Fruit fly (Drosophila melanogaster): ENCODE results near the gene Obp83g.

Obp83g gene

dm6 chr3R:6112252-6112995, at the start of gene Obp83g:
TSS of gene Obp83g (minus strand) at chr3R:6112302.
- no peak for TF ChIP-seq N (GFP tag; optimal IDR thresholded peaks at IDR 0.05)
- peak; percentile 56 for TF ChIP-seq psq (GFP tag; optimal IDR thresholded peaks at IDR 0.05)
- peak; percentile 54 for TF ChIP-seq Hnf4 (GFP tag; optimal IDR thresholded peaks at IDR 0.05)
- peak; percentile 81 for TF ChIP-seq ey (GFP tag; optimal IDR thresholded peaks at IDR 0.05)
- TF ChIP-seq br (GFP tag; optimal IDR thresholded peaks at IDR 0.05): peak; percentile 79
- TF ChIP-seq usp (GFP tag; optimal IDR thresholded peaks at IDR 0.05): no peak
- TF ChIP-seq OdsH (GFP tag; optimal IDR thresholded peaks at IDR 0.05): peak; percentile 76
- TF ChIP-seq Hr83 (GFP tag; optimal IDR thresholded peaks at IDR 0.05; ENCODE audit: poor library complexity, severe bottlenecking): no peak
- peak; percentile 87 for TF ChIP-seq fru (GFP tag; optimal IDR thresholded peaks at IDR 0.05)
- peak; percentile 10 for TF ChIP-seq Jra (GFP tag; optimal IDR thresholded peaks at IDR 0.05)
- no peak for TF ChIP-seq Dfd (GFP tag; optimal IDR thresholded peaks at IDR 0.05)
- no peak for TF ChIP-seq dsf (GFP tag; optimal IDR thresholded peaks at IDR 0.05; ENCODE audit: borderline replicate concordance)
- peak; percentile 66 for TF ChIP-seq dmrt93B (GFP tag; optimal IDR thresholded peaks at IDR 0.05)
- no peak for TF ChIP-seq GATAd (GFP tag; optimal IDR thresholded peaks at IDR 0.05)
- no peak for TF ChIP-seq Myc (optimal IDR thresholded peaks at IDR 0.05)
- TF ChIP-seq Vsx2 (GFP tag; optimal IDR thresholded peaks at IDR 0.05; ENCODE audit: partially characterized antibody): peak; percentile 84
- TF ChIP-seq woc (GFP tag; optimal IDR thresholded peaks at IDR 0.05): peak; percentile 85
- peak; percentile 68 for TF ChIP-seq Dif (GFP tag; optimal IDR thresholded peaks at IDR 0.05; ENCODE audit: partially characterized antibody)
- peak in 1 of 2 experiments; percentile 77 for TF ChIP-seq foxo (GFP tag; optimal IDR thresholded peaks at IDR 0.05)
- TF ChIP-seq tai (GFP tag; optimal IDR thresholded peaks at IDR 0.05): no peak
- TF ChIP-seq brk (GFP tag; optimal IDR thresholded peaks at IDR 0.05): no peak
- TF ChIP-seq jim (GFP tag; optimal IDR thresholded peaks at IDR 0.05): no peak
- peak; percentile 71 for TF ChIP-seq Sp1 (GFP tag; optimal IDR thresholded peaks at IDR 0.05)
- peak; percentile 79 for TF ChIP-seq h (GFP tag; optimal IDR thresholded peaks at IDR 0.05)
- TF ChIP-seq sage (GFP tag; optimal IDR thresholded peaks at IDR 0.05): no peak
- TF ChIP-seq sv (GFP tag; optimal IDR thresholded peaks at IDR 0.05): no peak
- no peak for TF ChIP-seq Abd-B (GFP tag; optimal IDR thresholded peaks at IDR 0.05)
- TF ChIP-seq rgr (GFP tag; optimal IDR thresholded peaks at IDR 0.05): peak; percentile 67
- peak; percentile 50 for TF ChIP-seq CG9705 (GFP tag; optimal IDR thresholded peaks at IDR 0.05)
- TF ChIP-seq lola (GFP tag; optimal IDR thresholded peaks at IDR 0.05): no peak
- TF ChIP-seq HLH106 (tag; optimal IDR thresholded peaks at IDR 0.05): peak; percentile 72
- TF ChIP-seq Rel (GFP tag; optimal IDR thresholded peaks at IDR 0.05): no peak
- TF ChIP-seq Rel (tag; optimal IDR thresholded peaks at IDR 0.05): peak; percentile 1
- no peak for TF ChIP-seq dl (GFP tag; optimal IDR thresholded peaks at IDR 0.05; ENCODE audit: insufficient read depth in 1 of 2, partially characterized antibody in 2 of 2)

dm6 chr3R:6156963-6157498, 44.9 kb upstream of the Obp83g start, which contains the start of gene CG31559:
TSS of gene CG31559 (minus strand) at chr3R:6157235.
- TF ChIP-seq Dif (GFP tag; optimal IDR thresholded peaks at IDR 0.05; ENCODE audit: partially characterized antibody): peak; percentile 77
- TF ChIP-seq lola (GFP tag; optimal IDR thresholded peaks at IDR 0.05): no peak
- peak; percentile 41 to 67 for TF ChIP-seq dl (GFP tag; optimal IDR thresholded peaks at IDR 0.05; ENCODE audit: insufficient read depth in 1 of 2, partially characterized antibody in 2 of 2)
- peak; percentile 26 for TF ChIP-seq Vsx2 (GFP tag; optimal IDR thresholded peaks at IDR 0.05; ENCODE audit: partially characterized antibody)

dm6 chr3R:6154773-6155295, 42.7 kb upstream of the Obp83g start:
- TF ChIP-seq sv (GFP tag; optimal IDR thresholded peaks at IDR 0.05): no peak
- TF ChIP-seq Hnf4 (GFP tag; optimal IDR thresholded peaks at IDR 0.05): no peak
- no peak for TF ChIP-seq brk (GFP tag; optimal IDR thresholded peaks at IDR 0.05)
- no peak for TF ChIP-seq Sp1 (GFP tag; optimal IDR thresholded peaks at IDR 0.05)
- no peak for TF ChIP-seq Abd-B (GFP tag; optimal IDR thresholded peaks at IDR 0.05)
- no peak for TF ChIP-seq lola (GFP tag; optimal IDR thresholded peaks at IDR 0.05)
- TF ChIP-seq fru (GFP tag; optimal IDR thresholded peaks at IDR 0.05): no peak
